Worm (Caenorhabditis elegans) whole organism, mixed stage, embryonic: ENCODE results near the gene hsp-1.
A peak's percentile ranks its signal among the peaks of the same experiment; 100 is the strongest.
"Not testable (repeated sequence)": the region's sequence is repeated elsewhere in the genome, so short reads cannot be mapped to it uniquely, and the experiment has no call there.

Experiments
- M03D4.4 ChIP-seq: sonication (generic microtip); optimal IDR thresholded peaks from 2 replicates; lab custom pipeline; 2017; ENCODE audit warnings: mild to moderate bottlenecking, missing genetic modification characterization, missing compliant biosample characterization
- bed-3 ChIP-seq: fragments of 200-800 bp; sonication (Bioruptor generic); optimal IDR thresholded peaks from 3 replicates; lab custom pipeline; 2018; ENCODE audit warnings: mild to moderate bottlenecking, missing genetic modification characterization, moderate library complexity, missing compliant biosample characterization
- blmp-1 ChIP-seq: fragments of 150-350 bp; optimal IDR thresholded peaks from 2 replicates; lab custom pipeline; 2014; ENCODE audit warnings: missing biosample characterization, missing genetic modification characterization
- ceh-39 ChIP-seq: fragments of 150-350 bp; optimal IDR thresholded peaks from 2 replicates; lab custom pipeline; 2014; ENCODE audit warnings: missing biosample characterization, missing genetic modification characterization
- ceh-43 ChIP-seq: fragments of 200-800 bp; sonication (Bioruptor generic); optimal IDR thresholded peaks from 2 replicates; lab custom pipeline; 2018; ENCODE audit warnings: mild to moderate bottlenecking, missing genetic modification characterization, moderate library complexity, missing compliant biosample characterization
- ceh-83 ChIP-seq: fragments of 200-800 bp; sonication (Bioruptor generic); optimal IDR thresholded peaks from 2 replicates; lab custom pipeline; 2018; ENCODE audit warnings: mild to moderate bottlenecking, missing genetic modification characterization, missing compliant biosample characterization
- ces-1 ChIP-seq: fragments of 150-350 bp; optimal IDR thresholded peaks from 2 replicates; lab custom pipeline; 2014; ENCODE audit warnings: missing biosample characterization, missing genetic modification reagents, missing genetic modification characterization
- cnd-1 ChIP-seq: fragments of 200-800 bp; sonication (Bioruptor generic); optimal IDR thresholded peaks from 2 replicates; lab custom pipeline; 2018; ENCODE audit warnings: mild to moderate bottlenecking, missing genetic modification characterization, missing compliant biosample characterization
- drap-1 ChIP-seq: fragments of 200-800 bp; sonication (Bioruptor generic); optimal IDR thresholded peaks from 3 replicates; lab custom pipeline; 2018; ENCODE audit warnings: mild to moderate bottlenecking, missing genetic modification characterization, missing compliant biosample characterization
- elt-3 ChIP-seq: fragments of 150-350 bp; optimal IDR thresholded peaks from 2 replicates; lab custom pipeline; 2014; ENCODE audit warnings: missing biosample characterization, missing genetic modification characterization
- flh-1 ChIP-seq: fragments of 200-800 bp; sonication (Bioruptor generic); optimal IDR thresholded peaks from 2 replicates; lab custom pipeline; 2018; ENCODE audit warnings: mild to moderate bottlenecking, missing genetic modification characterization, moderate library complexity, missing compliant biosample characterization
- ham-2 ChIP-seq: fragments of 200-800 bp; sonication (Bioruptor generic); optimal IDR thresholded peaks from 2 replicates; lab custom pipeline; 2018; ENCODE audit warnings: mild to moderate bottlenecking, missing genetic modification characterization, missing compliant biosample characterization
- mab-5 ChIP-seq: fragments of 150-350 bp; optimal IDR thresholded peaks from 2 replicates; lab custom pipeline; 2014; ENCODE audit warnings: missing biosample characterization, missing genetic modification characterization
- mep-1 ChIP-seq: fragments of 150-350 bp; optimal IDR thresholded peaks from 2 replicates; lab custom pipeline; 2017; ENCODE audit warnings: missing biosample characterization, missing genetic modification reagents, missing genetic modification characterization, inconsistent platforms
- mls-2 ChIP-seq: sonication (generic microtip); optimal IDR thresholded peaks from 2 replicates; lab custom pipeline; 2016; ENCODE audit warnings: mild to moderate bottlenecking, missing genetic modification characterization, moderate library complexity, missing compliant biosample characterization
- nhr-237 ChIP-seq: fragments of 150-350 bp; optimal IDR thresholded peaks from 2 replicates; lab custom pipeline; 2014; ENCODE audit warnings: missing biosample characterization, missing genetic modification characterization
- nhr-28 ChIP-seq: fragments of 150-350 bp; optimal IDR thresholded peaks from 2 replicates; lab custom pipeline; 2014; ENCODE audit warnings: missing biosample characterization, missing genetic modification characterization
- pha-4 ChIP-seq: fragments of 150-350 bp; optimal IDR thresholded peaks from 2 replicates; lab custom pipeline; 2018; ENCODE audit warnings: missing biosample characterization, missing genetic modification reagents, missing genetic modification characterization
- sem-2 ChIP-seq: fragments of 200-800 bp; sonication (Bioruptor generic); optimal IDR thresholded peaks from 2 replicates; lab custom pipeline; 2018; ENCODE audit warnings: mild to moderate bottlenecking, missing genetic modification characterization, missing compliant biosample characterization
- snpc-4 ChIP-seq: fragments of 150-350 bp; optimal IDR thresholded peaks from 2 replicates; lab custom pipeline; 2014; ENCODE audit warnings: missing biosample characterization, missing genetic modification characterization
- sptf-1 ChIP-seq: sonication (generic microtip); optimal IDR thresholded peaks from 2 replicates; lab custom pipeline; 2017; ENCODE audit warnings: mild to moderate bottlenecking, missing genetic modification characterization, moderate library complexity, missing compliant biosample characterization
- tbx-8 ChIP-seq: fragments of 200-800 bp; sonication (Bioruptor generic); optimal IDR thresholded peaks from 2 replicates; lab custom pipeline; 2018; ENCODE audit warnings: mild to moderate bottlenecking, missing genetic modification characterization, moderate library complexity, missing compliant biosample characterization
- unc-39 ChIP-seq: fragments of 150-350 bp; optimal IDR thresholded peaks from 2 replicates; lab custom pipeline; 2014; ENCODE audit warnings: missing biosample characterization, missing genetic modification characterization
- unc-62 ChIP-seq: fragments of 150-350 bp; optimal IDR thresholded peaks from 2 replicates; lab custom pipeline; 2014; ENCODE audit warnings: missing biosample characterization, missing genetic modification reagents, missing genetic modification characterization

Gene hsp-1

ce11 chrIV:17307223-17307622 is 28.5 kb downstream of the hsp-1 start, which contains the start of gene T28F3.8:
TSS of gene T28F3.8 (minus strand) at chrIV:17307323.
- TF ChIP-seq ceh-83 (GFP tag; lab: Kevin White, UChicago); mls-2 (tag; lab: Kevin White, UChicago); flh-1 (GFP tag; lab: Kevin White, UChicago): not testable (repeated sequence)
- TF ChIP-seq, all 35 proteins: peak for 0; not testable (repeated sequence) for 35

- TF ChIP-seq drap-1: no peak
- no peak for TF ChIP-seq M03D4.4 (tag; lab: Kevin White, UChicago)
- TF ChIP-seq pha-4 (tag; lab: Kevin White, UChicago): no peak
- no peak for TF ChIP-seq mep-1 (tag; lab: Kevin White, UChicago)
- no peak for TF ChIP-seq ham-2 (GFP tag; lab: Kevin White, UChicago)
Observed at ce11 chrIV:17308211-17308610, 29.5 kb downstream of the hsp-1 start, which contains the start of gene T28F3.9. TSS of gene T28F3.9 (plus strand) at chrIV:17308511.

DNA sequence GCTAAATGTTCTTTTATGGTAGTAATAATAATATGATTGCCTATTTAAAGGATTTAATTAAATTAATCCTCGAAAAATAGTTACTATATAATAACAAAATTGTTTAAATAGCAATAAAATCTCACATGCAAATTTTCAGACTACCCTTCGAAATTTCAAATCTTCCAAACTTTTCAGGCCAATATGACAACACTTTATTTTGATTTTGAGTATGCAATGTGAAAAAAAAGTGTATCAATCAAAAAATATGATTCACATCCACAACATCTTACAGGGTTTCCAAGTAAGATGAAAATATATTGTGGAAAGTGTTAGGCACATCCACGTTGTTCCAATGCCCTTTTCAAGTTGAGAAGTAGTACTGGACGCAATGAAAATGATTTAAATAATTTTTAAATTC is 33.1 kb downstream of the hsp-1 start, which contains the start of gene snf-9:
Gene snf-9, plus strand, starts transcription at position 301 of the 400 bp plus-strand sequence.
- TF ChIP-seq snpc-4 (no peak), cnd-1 (tag; lab: Kevin White, UChicago) (no peak)

ce11 chrIV:17316398-17316797 is 37.6 kb downstream of the hsp-1 start, which contains the start of gene C49C3.20:
TSS of gene C49C3.20 (minus strand) at chrIV:17316498.
- no peak for TF ChIP-seq blmp-1 (tag; lab: Kevin White, UChicago)
- no peak for TF ChIP-seq tbx-8 (GFP tag; lab: Kevin White, UChicago)
- no peak for TF ChIP-seq sptf-1
- TF ChIP-seq nhr-237 (tag; lab: Kevin White, UChicago): no peak
- no peak for TF ChIP-seq ceh-43 (GFP tag; lab: Kevin White, UChicago)
- TF ChIP-seq flh-1 (GFP tag; lab: Kevin White, UChicago): no peak
- no peak for TF ChIP-seq unc-62 (GFP tag; lab: Kevin White, UChicago)
- no peak for TF ChIP-seq ceh-39 (tag; lab: Kevin White, UChicago)

DNA sequence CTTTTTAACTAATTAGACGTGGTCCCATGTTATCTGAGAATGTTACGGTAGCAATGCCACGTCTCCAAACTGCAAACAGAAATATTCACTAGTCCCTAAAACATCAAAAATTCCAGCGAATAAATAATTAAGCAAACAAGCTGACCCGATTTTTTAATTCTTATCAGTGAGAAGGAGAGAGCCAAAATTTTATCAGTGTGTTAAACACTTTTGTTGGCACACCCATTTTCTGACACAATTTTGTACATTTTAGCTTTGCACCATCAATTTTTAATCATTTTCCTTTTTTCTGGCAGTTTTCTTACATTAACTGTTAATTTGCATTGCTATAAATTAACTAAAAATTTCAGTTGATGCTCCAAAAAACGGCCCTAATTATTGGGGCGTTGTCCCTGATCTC is 41.7 kb downstream of the hsp-1 start, which contains the start of gene C49C3.4:
Gene C49C3.4, plus strand, starts transcription at position 351 of the 400 bp plus-strand sequence.
- no peak for TF ChIP-seq M03D4.4 (tag; lab: Kevin White, UChicago)
- TF ChIP-seq nhr-237 (tag; lab: Kevin White, UChicago): no peak
- no peak for TF ChIP-seq mep-1 (tag; lab: Kevin White, UChicago)
- TF ChIP-seq sptf-1: no peak
- no peak for TF ChIP-seq nhr-28 (tag; lab: Kevin White, UChicago)
- TF ChIP-seq sem-2 (GFP tag; lab: Kevin White, UChicago): no peak
- TF ChIP-seq mab-5 (tag; lab: Kevin White, UChicago): no peak
- no peak for TF ChIP-seq elt-3 (tag; lab: Kevin White, UChicago)
- TF ChIP-seq bed-3: no peak

ce11 chrIV:17328834-17329233 is 50.1 kb downstream of the hsp-1 start, which contains the start of gene ceh-88:
TSS of gene ceh-88 (plus strand) at chrIV:17329188.
- TF ChIP-seq unc-39 (tag; lab: Kevin White, UChicago) (no peak), ces-1 (GFP tag; lab: Kevin White, UChicago) (peak; percentile 84), elt-3 (tag; lab: Kevin White, UChicago) (no peak)
